Worm (Caenorhabditis elegans): ENCODE measurements around the gene mrps-33.

Gene mrps-33

ce11 chrIV:8743654-8744332 is 4.0 kb upstream of the mrps-33 start, which contains the start of gene F21D5.7 (continued):
- TF ChIP-seq snpc-4 (GFP tag; optimal IDR thresholded peaks at IDR 0.05), result no peak
- peak in 3 of 4 experiments; percentile 51 to 63 (median 59) for TF ChIP-seq snpc-4 (tag; optimal IDR thresholded peaks at IDR 0.05)
- TF ChIP-seq cebp-2 (GFP tag; IDR thresholded peaks at IDR 0.05), result no peak
- TF ChIP-seq F39B2.1 (GFP tag; IDR thresholded peaks at IDR 0.05), result no peak
- TF ChIP-seq Y56A3A.18 (GFP tag; IDR thresholded peaks at IDR 0.05), result no peak
- TF ChIP-seq B0035.1 (tag; optimal IDR thresholded peaks at IDR 0.05), result no peak
- no peak for TF ChIP-seq C17E4.6 (GFP tag; IDR thresholded peaks at IDR 0.05)
- TF ChIP-seq dpl-1 (GFP tag; optimal IDR thresholded peaks at IDR 0.05), result peak; percentile 13
- no peak for TF ChIP-seq Y67H2A.10 (GFP tag; conservative IDR thresholded peaks at IDR 0.05)
- peak; percentile 24 for TF ChIP-seq unc-62 (GFP tag; optimal IDR thresholded peaks at IDR 0.05)
- TF ChIP-seq let-526 (GFP tag; IDR thresholded peaks at IDR 0.05), result no peak
- no peak for TF ChIP-seq ceh-91 (GFP tag; IDR thresholded peaks at IDR 0.05)
- TF ChIP-seq F22D6.2 (tag; optimal IDR thresholded peaks at IDR 0.05), result no peak
- peak; percentile 29; the same call in 1 of the 2 replicates for TF ChIP-seq hmg-20 (GFP tag; IDR thresholded peaks at IDR 0.05)
- TF ChIP-seq tlf-1 (GFP tag; optimal IDR thresholded peaks at IDR 0.05), result peak; percentile 60
- TF ChIP-seq attf-5 (GFP tag; optimal IDR thresholded peaks at IDR 0.05), result peak; percentile 90
- TF ChIP-seq madf-10 (tag; optimal IDR thresholded peaks at IDR 0.05), result peak; percentile 69
- peak; percentile 28 for TF ChIP-seq atf-7 (tag; optimal IDR thresholded peaks at IDR 0.05)
- no peak for TF ChIP-seq F57C9.4 (tag; optimal IDR thresholded peaks at IDR 0.05)
- TF ChIP-seq D2030.7 (GFP tag; IDR thresholded peaks at IDR 0.05), result peak; percentile 27; the same call in 1 of the 2 replicates
- peak; percentile 34 for TF ChIP-seq snpc-1.3 (tag; optimal IDR thresholded peaks at IDR 0.05; ENCODE audit: insufficient read depth)
- no peak for TF ChIP-seq lag-1 (GFP tag; IDR thresholded peaks at IDR 0.05)
- no peak for TF ChIP-seq chd-7 (tag; optimal IDR thresholded peaks at IDR 0.05)
- TF ChIP-seq tbx-9 (tag; optimal IDR thresholded peaks at IDR 0.05; ENCODE audit: borderline replicate concordance), result no peak
- TF ChIP-seq dpff-1 (tag; optimal IDR thresholded peaks at IDR 0.05), result no peak
- no peak for TF ChIP-seq egrh-3 (GFP tag; IDR thresholded peaks at IDR 0.05)
- no peak for TF ChIP-seq nhr-27 (tag; optimal IDR thresholded peaks at IDR 0.05)
- TF ChIP-seq mel-28 (tag; optimal IDR thresholded peaks at IDR 0.05; ENCODE audit: borderline replicate concordance), result no peak
- no peak for TF ChIP-seq rec-8 (tag; optimal IDR thresholded peaks at IDR 0.05)
- TF ChIP-seq pha-4 (tag; optimal IDR thresholded peaks at IDR 0.05), result peak; percentile 25
- no peak for TF ChIP-seq fkh-3 (tag; optimal IDR thresholded peaks at IDR 0.05)
- peak; percentile 22; the same call in 1 of the 2 replicates for TF ChIP-seq cebp-1 (GFP tag; IDR thresholded peaks at IDR 0.05)
- peak; percentile 93 for TF ChIP-seq cebp-1 (tag; optimal IDR thresholded peaks at IDR 0.05)
- no peak for TF ChIP-seq nhr-120 (GFP tag; IDR thresholded peaks at IDR 0.05)
- no peak for TF ChIP-seq hrde-1 (tag; optimal IDR thresholded peaks at IDR 0.05; ENCODE audit: borderline replicate concordance)
- no peak for TF ChIP-seq ets-4 (GFP tag; optimal IDR thresholded peaks at IDR 0.05)
- TF ChIP-seq ceh-40 (GFP tag; IDR thresholded peaks at IDR 0.05), result no peak
- TF ChIP-seq lin-40 (tag; optimal IDR thresholded peaks at IDR 0.05), result no peak
- TF ChIP-seq lin-26 (GFP tag; IDR thresholded peaks at IDR 0.05), result no peak
- TF ChIP-seq attf-3 (GFP tag; conservative IDR thresholded peaks at IDR 0.05), result 0 out of 2 replicates have a peak, but pooled peaks have one; percentile 41
- TF ChIP-seq ceh-27 (GFP tag; optimal IDR thresholded peaks at IDR 0.05), result peak; percentile 43
- TF ChIP-seq nhr-179 (tag; optimal IDR thresholded peaks at IDR 0.05), result no peak
- TF ChIP-seq lin-35 (GFP tag; optimal IDR thresholded peaks at IDR 0.05), result peak in 1 of 3 experiments; percentile 78
- TF ChIP-seq aptf-3 (GFP tag; IDR thresholded peaks at IDR 0.05), result no peak
- TF ChIP-seq B0019.2 (GFP tag; conservative IDR thresholded peaks at IDR 0.05), result no peak
- TF ChIP-seq F33H1.4 (GFP tag; IDR thresholded peaks at IDR 0.05), result peak; percentile 41
- no peak for TF ChIP-seq F10E7.11 (tag; optimal IDR thresholded peaks at IDR 0.05)
